Fruit fly (Drosophila melanogaster): ENCODE measurements around the gene CG31358.
A peak's percentile ranks its signal among the peaks of the same experiment; 100 is the strongest.

CG31358 gene

DNA sequence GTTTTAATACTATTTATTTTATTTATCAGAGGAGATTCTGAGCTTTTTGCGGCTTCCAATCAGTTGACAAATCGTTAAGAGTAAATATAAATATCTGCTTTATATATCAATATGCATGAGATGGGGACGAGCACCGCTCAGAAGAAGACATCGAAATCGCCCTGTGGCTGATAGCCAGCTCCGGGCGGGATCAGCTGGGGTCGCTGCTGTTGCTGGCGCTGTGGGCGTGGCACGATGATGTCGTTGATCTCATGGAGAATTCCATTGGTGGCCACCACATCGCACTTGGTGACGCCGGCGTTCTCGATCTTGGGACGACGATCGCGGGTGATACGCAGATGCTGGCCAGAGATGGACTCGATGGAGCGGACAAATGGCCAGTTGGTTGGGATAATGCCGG is 46.7 kb downstream of the CG31358 start:
- TF ChIP-seq Dif (GFP tag; optimal IDR thresholded peaks at IDR 0.05; ENCODE audit: partially characterized antibody), result peak; percentile 48
- no peak for TF ChIP-seq CG32264 (GFP tag; optimal IDR thresholded peaks at IDR 0.05)
- TF ChIP-seq usp (GFP tag; optimal IDR thresholded peaks at IDR 0.05), result no peak

- TF ChIP-seq sage (GFP tag; optimal IDR thresholded peaks at IDR 0.05) (peak; percentile 16), usp (GFP tag; optimal IDR thresholded peaks at IDR 0.05) (no peak)
These were observed 47.1 kb downstream of the CG31358 start, which contains the start of gene CG3397 for dm6 chr3R:11984441-11984840. CG3397 (minus strand) TSS chr3R:11984541.

dm6 chr3R:11982547-11982946 is 49.0 kb downstream of the CG31358 start:
- TF ChIP-seq dl (GFP tag; optimal IDR thresholded peaks at IDR 0.05; ENCODE audit: insufficient read depth in 1 of 2, partially characterized antibody in 2 of 2), result no peak
- no peak for TF ChIP-seq Hr78 (GFP tag; optimal IDR thresholded peaks at IDR 0.05)
- peak; percentile 21 for TF ChIP-seq CrebA (GFP tag; optimal IDR thresholded peaks at IDR 0.05; ENCODE audit: borderline replicate concordance)

DNA sequence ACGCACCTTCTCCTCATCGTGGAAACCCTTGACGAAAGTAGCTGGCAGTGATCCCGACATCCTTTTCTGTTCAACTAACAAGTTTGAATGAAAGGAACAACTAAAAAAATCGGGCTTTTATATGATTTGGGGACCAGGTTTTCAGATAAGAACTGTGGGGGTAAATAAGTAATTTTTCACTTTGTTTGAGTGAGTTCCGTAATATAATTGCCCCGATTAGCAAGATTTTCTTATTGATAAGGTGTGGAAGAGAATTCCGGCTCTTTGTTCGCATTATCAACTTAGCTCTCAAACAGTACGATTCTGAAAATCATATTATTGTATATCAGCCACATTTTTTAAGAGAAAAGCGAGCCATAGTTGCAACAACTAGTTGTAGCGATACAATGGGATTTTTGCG is 49.6 kb downstream of the CG31358 start, which contains the start of gene CG12224:
Gene CG12224 (minus strand): TSS at position 101 of the 400 bp plus-strand sequence.
- no peak for TF ChIP-seq Rel (GFP tag; optimal IDR thresholded peaks at IDR 0.05)
- no peak for TF ChIP-seq Rel (tag; optimal IDR thresholded peaks at IDR 0.05)
- TF ChIP-seq usp (GFP tag; optimal IDR thresholded peaks at IDR 0.05), result no peak
- no peak for TF ChIP-seq tai (GFP tag; optimal IDR thresholded peaks at IDR 0.05)
- TF ChIP-seq dl (GFP tag; optimal IDR thresholded peaks at IDR 0.05; ENCODE audit: insufficient read depth in 1 of 2, partially characterized antibody in 2 of 2), result no peak
- no peak for TF ChIP-seq Dif (GFP tag; optimal IDR thresholded peaks at IDR 0.05; ENCODE audit: partially characterized antibody)

DNA sequence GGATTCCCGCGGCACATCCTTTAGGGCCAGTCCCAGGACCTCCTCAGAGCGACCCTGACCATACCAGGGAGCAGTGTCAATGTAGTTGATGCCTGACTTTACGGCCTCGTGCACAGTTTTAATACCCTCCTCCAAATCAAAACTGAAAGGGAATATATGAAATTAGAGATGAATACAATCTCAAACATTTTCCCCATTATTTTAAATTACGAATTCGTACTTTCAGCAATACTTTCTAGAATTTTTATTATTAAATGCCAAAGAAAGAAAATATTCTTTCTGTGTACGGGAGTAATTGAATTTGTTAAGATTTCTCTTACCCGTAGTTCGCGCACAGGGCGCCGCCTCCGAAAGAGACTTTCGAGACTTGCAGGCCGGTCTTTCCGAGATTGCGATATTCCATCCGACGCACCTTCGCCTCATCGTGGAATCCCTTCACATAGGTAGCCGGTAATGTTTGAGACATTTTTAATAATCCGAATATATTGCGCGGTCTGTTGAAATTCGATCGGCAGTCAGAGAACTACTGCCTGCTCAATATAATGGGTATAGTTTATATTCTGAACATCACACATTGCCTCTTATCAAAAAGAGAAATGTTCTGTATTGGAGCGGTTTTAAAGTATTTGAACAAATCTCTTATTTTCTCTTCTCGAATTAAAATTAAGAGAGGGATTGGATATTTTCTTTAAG is 51.5 kb downstream of the CG31358 start, which contains the start of gene CG18547:
Gene CG18547 (minus strand): TSS at position 512 of the 693 bp plus-strand sequence.
- TF ChIP-seq sv (GFP tag; optimal IDR thresholded peaks at IDR 0.05) (no peak), CG32264 (GFP tag; optimal IDR thresholded peaks at IDR 0.05) (no peak), CrebA (GFP tag; optimal IDR thresholded peaks at IDR 0.05; ENCODE audit: borderline replicate concordance) (no peak), Rel (GFP tag; optimal IDR thresholded peaks at IDR 0.05) (no peak), Rel (tag; optimal IDR thresholded peaks at IDR 0.05) (no peak), dsf (GFP tag; optimal IDR thresholded peaks at IDR 0.05; ENCODE audit: borderline replicate concordance) (no peak), N (GFP tag; optimal IDR thresholded peaks at IDR 0.05) (no peak), usp (GFP tag; optimal IDR thresholded peaks at IDR 0.05) (no peak), rgr (GFP tag; optimal IDR thresholded peaks at IDR 0.05) (peak; percentile 64), brk (GFP tag; optimal IDR thresholded peaks at IDR 0.05) (no peak), sage (GFP tag; optimal IDR thresholded peaks at IDR 0.05) (no peak), fru (GFP tag; optimal IDR thresholded peaks at IDR 0.05) (peak; percentile 66), h (GFP tag; optimal IDR thresholded peaks at IDR 0.05) (peak; percentile 65), pan (optimal IDR thresholded peaks at IDR 0.05) (no peak), Myc (optimal IDR thresholded peaks at IDR 0.05) (no peak), lola (GFP tag; optimal IDR thresholded peaks at IDR 0.05) (no peak), ey (GFP tag; optimal IDR thresholded peaks at IDR 0.05) (peak; percentile 41), dmrt93B (GFP tag; optimal IDR thresholded peaks at IDR 0.05) (no peak), Vsx2 (GFP tag; optimal IDR thresholded peaks at IDR 0.05; ENCODE audit: partially characterized antibody) (no peak), Mio (GFP tag; optimal IDR thresholded peaks at IDR 0.05) (no peak), br (GFP tag; optimal IDR thresholded peaks at IDR 0.05) (peak; percentile 31), jim (GFP tag; optimal IDR thresholded peaks at IDR 0.05) (no peak), Jra (GFP tag; optimal IDR thresholded peaks at IDR 0.05) (no peak), psq (GFP tag; optimal IDR thresholded peaks at IDR 0.05) (peak; percentile 29), Hr83 (GFP tag; optimal IDR thresholded peaks at IDR 0.05; ENCODE audit: poor library complexity, severe bottlenecking) (no peak), Sp1 (GFP tag; optimal IDR thresholded peaks at IDR 0.05) (peak; percentile 33), CG9705 (GFP tag; optimal IDR thresholded peaks at IDR 0.05) (no peak), dl (GFP tag; optimal IDR thresholded peaks at IDR 0.05; ENCODE audit: insufficient read depth in 1 of 2, partially characterized antibody in 2 of 2) (peak in 1 of 2 experiments; percentile 1), woc (GFP tag; optimal IDR thresholded peaks at IDR 0.05) (peak; percentile 25), Abd-B (GFP tag; optimal IDR thresholded peaks at IDR 0.05) (no peak), GATAd (GFP tag; optimal IDR thresholded peaks at IDR 0.05) (no peak), OdsH (GFP tag; optimal IDR thresholded peaks at IDR 0.05) (peak; percentile 56), foxo (GFP tag; optimal IDR thresholded peaks at IDR 0.05) (peak in 1 of 2 experiments; percentile 69), Dfd (GFP tag; optimal IDR thresholded peaks at IDR 0.05) (no peak), Dif (GFP tag; optimal IDR thresholded peaks at IDR 0.05; ENCODE audit: partially characterized antibody) (peak; percentile 10), tai (GFP tag; optimal IDR thresholded peaks at IDR 0.05) (no peak), Hnf4 (GFP tag; optimal IDR thresholded peaks at IDR 0.05) (peak; percentile 31), Hr78 (GFP tag; optimal IDR thresholded peaks at IDR 0.05) (no peak), HLH106 (tag; optimal IDR thresholded peaks at IDR 0.05) (peak; percentile 56)
